Worm (Caenorhabditis elegans) whole organism, young adult: ENCODE data around the gene T28C6.8.

Experiments
- B0336.3 ChIP-seq: fragments of 200-800 bp; sonication (Bioruptor generic); IDR thresholded peaks from 2 replicates; pipeline ENCODE4 v1.3.6; 2022; ENCODE audit warnings: missing genetic modification characterization, missing compliant biosample characterization
- C17E4.6 ChIP-seq: fragments of 200-800 bp; sonication (Bioruptor generic); IDR thresholded peaks from 2 replicates; pipeline ENCODE4 v1.3.6; 2022; ENCODE audit warnings: missing genetic modification reagents, missing genetic modification characterization, missing compliant biosample characterization
- F23B12.7 ChIP-seq: sonication (generic microtip); optimal IDR thresholded peaks from 2 replicates; lab custom pipeline; 2017; ENCODE audit warnings: missing genetic modification characterization, mild to moderate bottlenecking, missing compliant biosample characterization, antibody characterized with exemption, moderate library complexity; ENCODE audit not compliant: insufficient read depth
- F33H1.4 ChIP-seq: fragments of 200-800 bp; sonication (Bioruptor generic); IDR thresholded peaks from 2 replicates; pipeline ENCODE4 v1.3.6; 2022; ENCODE audit warnings: missing genetic modification reagents, missing genetic modification characterization, missing compliant biosample characterization
- F37B4.10 ChIP-seq: fragments of 200-800 bp; sonication (Bioruptor generic); IDR thresholded peaks from 2 replicates; pipeline ENCODE4 v1.3.6; 2022; ENCODE audit warnings: missing genetic modification characterization, missing compliant biosample characterization
- F49E8.2 ChIP-seq: sonication (generic microtip); optimal IDR thresholded peaks from 3 replicates; lab custom pipeline; 2017; ENCODE audit warnings: missing genetic modification characterization, mild to moderate bottlenecking, missing compliant biosample characterization, antibody characterized with exemption, moderate library complexity; ENCODE audit not compliant: insufficient read depth
- F57A8.1 ChIP-seq: fragments of 200-800 bp; sonication (Bioruptor generic); optimal IDR thresholded peaks from 2 replicates; lab custom pipeline; 2018; ENCODE audit warnings: mild to moderate bottlenecking, missing genetic modification characterization, moderate library complexity, missing compliant biosample characterization
- K11D2.4 ChIP-seq: fragments of 200-800 bp; sonication (Bioruptor generic); IDR thresholded peaks from 2 replicates; pipeline ENCODE4 v1.3.6; 2022; ENCODE audit warnings: missing genetic modification reagents, missing genetic modification characterization, missing compliant biosample characterization
- T26A5.8 ChIP-seq: sonication (generic microtip); optimal IDR thresholded peaks from 2 replicates; lab custom pipeline; 2016; ENCODE audit warnings: missing genetic modification characterization, missing compliant biosample characterization
- Y53F4B.3 ChIP-seq: fragments of 200-800 bp; sonication (Bioruptor generic); IDR thresholded peaks from 2 replicates; pipeline ENCODE4 v1.3.6; 2022; ENCODE audit warnings: missing genetic modification reagents, missing genetic modification characterization, missing compliant biosample characterization
- Y53G8AR.9 ChIP-seq: fragments of 200-800 bp; sonication (Bioruptor generic); conservative IDR thresholded peaks from 2 replicates; pipeline ENCODE4 v1.3.6; 2022; ENCODE audit warnings: missing genetic modification reagents, missing genetic modification characterization, missing compliant biosample characterization
- Y56A3A.18 ChIP-seq: fragments of 200-800 bp; sonication (Bioruptor generic); IDR thresholded peaks from 2 replicates; pipeline ENCODE4 v1.3.6; 2022; ENCODE audit warnings: missing genetic modification reagents, missing genetic modification characterization, missing compliant biosample characterization
- Y79H2A.3 ChIP-seq: fragments of 200-800 bp; sonication (Bioruptor generic); conservative IDR thresholded peaks from 2 replicates; pipeline ENCODE4 v1.3.6; 2022; ENCODE audit warnings: missing genetic modification reagents, missing genetic modification characterization, missing compliant biosample characterization
- ZK185.1 ChIP-seq: sonication (generic microtip); optimal IDR thresholded peaks from 2 replicates; lab custom pipeline; 2016; ENCODE audit warnings: mild to moderate bottlenecking, missing genetic modification characterization, missing compliant biosample characterization; ENCODE audit not compliant: poor library complexity, severe bottlenecking
- aptf-3 ChIP-seq: fragments of 200-800 bp; sonication (Bioruptor generic); IDR thresholded peaks from 2 replicates; pipeline ENCODE4 v1.3.6; 2022; ENCODE audit warnings: missing genetic modification characterization, missing compliant biosample characterization
- atf-7 ChIP-seq: sonication (generic microtip); optimal IDR thresholded peaks from 2 replicates; lab custom pipeline; 2017; ENCODE audit warnings: mild to moderate bottlenecking, missing genetic modification characterization, missing compliant biosample characterization
- attf-3 ChIP-seq: fragments of 200-800 bp; sonication (Bioruptor generic); conservative IDR thresholded peaks from 2 replicates; pipeline ENCODE4 v1.3.6; 2022; ENCODE audit warnings: missing genetic modification reagents, missing genetic modification characterization, missing compliant biosample characterization
- bed-1 ChIP-seq: fragments of 200-800 bp; sonication (Bioruptor generic); IDR thresholded peaks from 2 replicates; pipeline ENCODE4 v1.3.6; 2022; ENCODE audit warnings: missing genetic modification reagents, missing genetic modification characterization, missing compliant biosample characterization
- bed-2 ChIP-seq: fragments of 200-800 bp; sonication (Bioruptor generic); IDR thresholded peaks from 2 replicates; pipeline ENCODE4 v1.3.6; 2022; ENCODE audit warnings: missing genetic modification reagents, missing genetic modification characterization, missing compliant biosample characterization
- ceh-91 ChIP-seq: fragments of 200-800 bp; sonication (Bioruptor generic); IDR thresholded peaks from 2 replicates; pipeline ENCODE4 v1.3.6; 2022; ENCODE audit warnings: missing genetic modification reagents, missing genetic modification characterization, missing compliant biosample characterization
- dpl-1 ChIP-seq: fragments of 150-350 bp; optimal IDR thresholded peaks from 2 replicates; lab custom pipeline; 2014; ENCODE audit warnings: missing biosample characterization, missing genetic modification reagents, missing genetic modification characterization
- egl-18 ChIP-seq: fragments of 200-800 bp; sonication (Bioruptor generic); IDR thresholded peaks from 2 replicates; pipeline ENCODE4 v1.3.6; 2022; ENCODE audit warnings: missing genetic modification reagents, missing genetic modification characterization, missing compliant biosample characterization
- egl-44 ChIP-seq: fragments of 200-800 bp; sonication (Bioruptor generic); IDR thresholded peaks from 2 replicates; pipeline ENCODE4 v1.3.6; 2022; ENCODE audit warnings: missing genetic modification reagents, missing genetic modification characterization, missing compliant biosample characterization
- egrh-3 ChIP-seq: fragments of 200-800 bp; sonication (Bioruptor generic); IDR thresholded peaks from 2 replicates; pipeline ENCODE4 v1.3.6; 2022; ENCODE audit warnings: missing genetic modification reagents, missing genetic modification characterization, missing compliant biosample characterization
- gei-17 ChIP-seq: fragments of 200-800 bp; sonication (Bioruptor generic); optimal IDR thresholded peaks from 2 replicates; lab custom pipeline; 2018; ENCODE audit warnings: mild to moderate bottlenecking, missing genetic modification characterization, missing compliant biosample characterization
- hlh-12 ChIP-seq: sonication (generic microtip); optimal IDR thresholded peaks from 2 replicates; lab custom pipeline; 2016; ENCODE audit warnings: missing genetic modification characterization, missing compliant biosample characterization
- hmg-1.2 ChIP-seq: fragments of 200-800 bp; sonication (Bioruptor generic); IDR thresholded peaks from 2 replicates; pipeline ENCODE4 v1.3.6; 2022; ENCODE audit warnings: missing genetic modification reagents, missing genetic modification characterization, missing compliant biosample characterization
- hrde-1 ChIP-seq: sonication (generic microtip); optimal IDR thresholded peaks from 2 replicates; lab custom pipeline; 2016; ENCODE audit warnings: missing genetic modification characterization, mild to moderate bottlenecking, missing compliant biosample characterization, moderate library complexity, missing genotype, missing genetic modification reagents, borderline replicate concordance
- lin-40 ChIP-seq: sonication (generic microtip); optimal IDR thresholded peaks from 2 replicates; lab custom pipeline; 2016; ENCODE audit warnings: missing genetic modification characterization, mild to moderate bottlenecking, missing compliant biosample characterization, missing genotype, missing genetic modification reagents
- lin-54 ChIP-seq: fragments of 200-800 bp; sonication (Bioruptor generic); optimal IDR thresholded peaks from 2 replicates; lab custom pipeline; 2018; ENCODE audit warnings: mild to moderate bottlenecking, missing genetic modification characterization, missing compliant biosample characterization
- lsy-27 ChIP-seq: sonication (generic microtip); optimal IDR thresholded peaks from 2 replicates; lab custom pipeline; 2017; ENCODE audit warnings: missing genetic modification characterization, mild to moderate bottlenecking, missing compliant biosample characterization, antibody characterized with exemption, missing genotype, borderline replicate concordance; ENCODE audit not compliant: insufficient read depth
- madf-6 ChIP-seq: fragments of 200-800 bp; sonication (Bioruptor generic); IDR thresholded peaks from 2 replicates; pipeline ENCODE4 v1.3.6; 2022; ENCODE audit warnings: missing genetic modification reagents, missing genetic modification characterization, missing compliant biosample characterization
- mel-28 ChIP-seq: sonication (generic microtip); optimal IDR thresholded peaks from 2 replicates; lab custom pipeline; 2016; ENCODE audit warnings: borderline replicate concordance, mild to moderate bottlenecking, missing genetic modification characterization, missing compliant biosample characterization
- mes-4 ChIP-seq: sonication (generic microtip); optimal IDR thresholded peaks from 2 replicates; lab custom pipeline; 2016; ENCODE audit warnings: missing genotype, missing genetic modification characterization, missing compliant biosample characterization
- nfyb-1 ChIP-seq: fragments of 200-800 bp; sonication (Bioruptor generic); IDR thresholded peaks from 2 replicates; pipeline ENCODE4 v1.3.6; 2022; ENCODE audit warnings: missing genetic modification reagents, missing genetic modification characterization, missing compliant biosample characterization
- nhr-120 ChIP-seq: fragments of 200-800 bp; sonication (Bioruptor generic); IDR thresholded peaks from 2 replicates; pipeline ENCODE4 v1.3.6; 2022; ENCODE audit warnings: missing genetic modification characterization, missing compliant biosample characterization
- nhr-80 ChIP-seq: sonication (generic microtip); optimal IDR thresholded peaks from 2 replicates; lab custom pipeline; 2016; ENCODE audit warnings: missing genetic modification characterization, missing compliant biosample characterization
- nhr-90 ChIP-seq: sonication (generic microtip); optimal IDR thresholded peaks from 2 replicates; lab custom pipeline; 2016; ENCODE audit warnings: missing genotype, mild to moderate bottlenecking, missing genetic modification characterization, missing compliant biosample characterization
- snpc-4 ChIP-seq, 5 experiments: fragments of 150-350 bp in 1 of 5; sonication (generic microtip) in 4 of 5; optimal IDR thresholded peaks; 2 replicates each; lab custom pipeline; 2014 to 2018; ENCODE audit warnings: missing genetic modification characterization in 5 of 5, missing biosample characterization in 3 of 5, antibody characterized with exemption in 2 of 5, mild to moderate bottlenecking in 2 of 5, missing compliant biosample characterization in 2 of 5, missing genotype in 2 of 5, moderate library complexity in 2 of 5, missing genetic modification reagents in 1 of 5
- somi-1 ChIP-seq: fragments of 200-800 bp; sonication (Bioruptor generic); optimal IDR thresholded peaks from 2 replicates; lab custom pipeline; 2018; ENCODE audit warnings: mild to moderate bottlenecking, missing genetic modification characterization, missing compliant biosample characterization
- sptf-2 ChIP-seq: fragments of 200-800 bp; sonication (Bioruptor generic); optimal IDR thresholded peaks from 2 replicates; lab custom pipeline; 2018; ENCODE audit warnings: mild to moderate bottlenecking, missing genetic modification characterization, missing compliant biosample characterization
- unc-130 ChIP-seq: sonication (generic microtip); optimal IDR thresholded peaks from 2 replicates; lab custom pipeline; 2016; ENCODE audit warnings: missing genetic modification reagents, missing genetic modification characterization, missing compliant biosample characterization
- xnd-1 ChIP-seq: sonication (generic microtip); optimal IDR thresholded peaks from 2 replicates; lab custom pipeline; 2016; ENCODE audit warnings: missing genotype, missing genetic modification reagents, missing genetic modification characterization, missing compliant biosample characterization
- zfh-2 ChIP-seq: fragments of 200-800 bp; sonication (Bioruptor generic); conservative IDR thresholded peaks from 2 replicates; pipeline ENCODE4 v1.3.6; 2022; ENCODE audit warnings: missing genetic modification reagents, missing genetic modification characterization, missing compliant biosample characterization
- ztf-18 ChIP-seq: sonication (generic microtip); optimal IDR thresholded peaks from 2 replicates; lab custom pipeline; 2016; ENCODE audit warnings: missing genotype, mild to moderate bottlenecking, missing genetic modification characterization, missing compliant biosample characterization
- ztf-22 ChIP-seq: fragments of 200-800 bp; sonication (Bioruptor generic); optimal IDR thresholded peaks from 2 replicates; lab custom pipeline; 2018; ENCODE audit warnings: mild to moderate bottlenecking, missing genetic modification characterization, moderate library complexity, missing compliant biosample characterization
- ztf-25 ChIP-seq: fragments of 200-800 bp; sonication (Bioruptor generic); IDR thresholded peaks from 2 replicates; pipeline ENCODE4 v1.3.6; 2022; ENCODE audit warnings: missing genetic modification reagents, missing genetic modification characterization, missing compliant biosample characterization
- ztf-28 ChIP-seq: fragments of 200-800 bp; sonication (Bioruptor generic); IDR thresholded peaks from 2 replicates; pipeline ENCODE4 v1.3.6; 2022; ENCODE audit warnings: missing genetic modification reagents, missing genetic modification characterization, missing compliant biosample characterization

The T28C6.8 gene

ce11 chrIV:8866092-8866491, 35.6 kb upstream of the T28C6.8 start (continued):
- no peak for TF ChIP-seq C17E4.6 (GFP tag; lab: Robert Waterston, UW)
- TF ChIP-seq gei-17 (GFP tag; lab: Kevin White, UChicago): no peak
- TF ChIP-seq attf-3 (GFP tag; lab: Robert Waterston, UW): peak; percentile 23; the same call in 1 of the 2 replicates
- no peak for TF ChIP-seq xnd-1
- TF ChIP-seq Y53F4B.3 (GFP tag; lab: Robert Waterston, UW): no peak
- TF ChIP-seq nfyb-1 (GFP tag; lab: Robert Waterston, UW): peak; percentile 61
- no peak for TF ChIP-seq bed-2
- peak; percentile 55 for TF ChIP-seq B0336.3 (GFP tag; lab: Robert Waterston, UW)
- no peak for TF ChIP-seq F57A8.1 (GFP tag; lab: Kevin White, UChicago)
- TF ChIP-seq hmg-1.2: peak; percentile 47
- no peak for TF ChIP-seq ceh-91 (GFP tag; lab: Robert Waterston, UW)
- TF ChIP-seq lin-40: peak; percentile 38
- no peak for TF ChIP-seq ztf-25 (GFP tag; lab: Robert Waterston, UW)
- TF ChIP-seq unc-130 (GFP tag; lab: Kevin White, UChicago): no peak
- no peak for TF ChIP-seq sptf-2 (GFP tag; lab: Kevin White, UChicago)
- no peak for TF ChIP-seq dpl-1 (GFP tag; lab: Kevin White, UChicago)
- no peak for TF ChIP-seq egl-18 (GFP tag; lab: Robert Waterston, UW)
- TF ChIP-seq egl-44: no peak
- TF ChIP-seq ZK185.1: peak; percentile 17
- TF ChIP-seq atf-7: peak; percentile 17
- no peak for TF ChIP-seq mel-28 (tag; lab: Kevin White, UChicago)
- no peak for TF ChIP-seq hlh-12 (tag; lab: Kevin White, UChicago)
- no peak for TF ChIP-seq F33H1.4 (GFP tag; lab: Robert Waterston, UW)
- TF ChIP-seq nhr-80 (tag; lab: Kevin White, UChicago): peak; percentile 99
- TF ChIP-seq ztf-22: no peak
- TF ChIP-seq T26A5.8 (tag; lab: Kevin White, UChicago): no peak
- TF ChIP-seq zfh-2 (GFP tag; lab: Robert Waterston, UW): no peak; the same call in none of the 2 replicates
- no peak for TF ChIP-seq F49E8.2 (tag; lab: Kevin White, UChicago)
- TF ChIP-seq snpc-4 (GFP tag; optimal IDR thresholded peaks at IDR 0.05; lab: Kevin White, UChicago): no peak
- peak in 2 of 4 experiments; percentile 30 to 41 for TF ChIP-seq snpc-4 (tag; optimal IDR thresholded peaks at IDR 0.05; lab: Kevin White, UChicago)
- no peak for TF ChIP-seq Y79H2A.3 (GFP tag; lab: Robert Waterston, UW)
- TF ChIP-seq egrh-3 (GFP tag; lab: Robert Waterston, UW): peak; percentile 29; the same call in 1 of the 2 replicates
- no peak for TF ChIP-seq hrde-1 (tag; lab: Kevin White, UChicago)
- TF ChIP-seq ztf-18 (tag; lab: Kevin White, UChicago): peak; percentile 53
- no peak for TF ChIP-seq mes-4 (tag; lab: Kevin White, UChicago)
- TF ChIP-seq Y56A3A.18 (GFP tag; lab: Robert Waterston, UW): peak; percentile 77; the same call in 1 of the 2 replicates
- peak; percentile 20 for TF ChIP-seq lin-54 (GFP tag; lab: Kevin White, UChicago)
- TF ChIP-seq F37B4.10 (GFP tag; lab: Robert Waterston, UW): no peak
- TF ChIP-seq nhr-90 (tag; lab: Kevin White, UChicago): peak; percentile 62
- TF ChIP-seq aptf-3 (GFP tag; lab: Robert Waterston, UW): no peak
- TF ChIP-seq nhr-120: no peak
- TF ChIP-seq F23B12.7 (tag; lab: Kevin White, UChicago): peak; percentile 68
- no peak for TF ChIP-seq ztf-28 (GFP tag; lab: Robert Waterston, UW)
- TF ChIP-seq bed-1 (GFP tag; lab: Robert Waterston, UW): no peak
- TF ChIP-seq madf-6 (GFP tag; lab: Robert Waterston, UW): peak; percentile 55; the same call in 1 of the 2 replicates
- no peak for TF ChIP-seq lsy-27 (tag; lab: Kevin White, UChicago)
- peak; percentile 44 for TF ChIP-seq somi-1 (GFP tag; lab: Kevin White, UChicago)
- no peak for TF ChIP-seq K11D2.4 (GFP tag; lab: Robert Waterston, UW)
- no peak for TF ChIP-seq Y53G8AR.9 (GFP tag; lab: Robert Waterston, UW)
